Worm (Caenorhabditis elegans) whole organism, mixed stage, embryonic: Measurements from ENCODE around the gene bath-15.

Experiments
- M03D4.4 ChIP-seq: sonication (generic microtip); optimal IDR thresholded peaks from 2 replicates; lab custom pipeline; 2017; ENCODE audit warnings: mild to moderate bottlenecking, missing genetic modification characterization, missing compliant biosample characterization
- bed-3 ChIP-seq: fragments of 200-800 bp; sonication (Bioruptor generic); optimal IDR thresholded peaks from 3 replicates; lab custom pipeline; 2018; ENCODE audit warnings: mild to moderate bottlenecking, missing genetic modification characterization, moderate library complexity, missing compliant biosample characterization
- ceh-39 ChIP-seq: fragments of 150-350 bp; optimal IDR thresholded peaks from 2 replicates; lab custom pipeline; 2014; ENCODE audit warnings: missing biosample characterization, missing genetic modification characterization
- ceh-43 ChIP-seq: fragments of 200-800 bp; sonication (Bioruptor generic); optimal IDR thresholded peaks from 2 replicates; lab custom pipeline; 2018; ENCODE audit warnings: mild to moderate bottlenecking, missing genetic modification characterization, moderate library complexity, missing compliant biosample characterization
- ceh-83 ChIP-seq: fragments of 200-800 bp; sonication (Bioruptor generic); optimal IDR thresholded peaks from 2 replicates; lab custom pipeline; 2018; ENCODE audit warnings: mild to moderate bottlenecking, missing genetic modification characterization, missing compliant biosample characterization
- ces-1 ChIP-seq: fragments of 150-350 bp; optimal IDR thresholded peaks from 2 replicates; lab custom pipeline; 2014; ENCODE audit warnings: missing biosample characterization, missing genetic modification reagents, missing genetic modification characterization
- cnd-1 ChIP-seq: fragments of 200-800 bp; sonication (Bioruptor generic); optimal IDR thresholded peaks from 2 replicates; lab custom pipeline; 2018; ENCODE audit warnings: mild to moderate bottlenecking, missing genetic modification characterization, missing compliant biosample characterization
- drap-1 ChIP-seq: fragments of 200-800 bp; sonication (Bioruptor generic); optimal IDR thresholded peaks from 3 replicates; lab custom pipeline; 2018; ENCODE audit warnings: mild to moderate bottlenecking, missing genetic modification characterization, missing compliant biosample characterization
- elt-1 ChIP-seq: sonication (generic microtip); optimal IDR thresholded peaks from 2 replicates; lab custom pipeline; 2017; ENCODE audit warnings: missing genetic modification characterization, mild to moderate bottlenecking, missing compliant biosample characterization, antibody characterized with exemption, moderate library complexity, borderline replicate concordance; ENCODE audit not compliant: insufficient read depth
- elt-3 ChIP-seq: fragments of 150-350 bp; optimal IDR thresholded peaks from 2 replicates; lab custom pipeline; 2014; ENCODE audit warnings: missing biosample characterization, missing genetic modification characterization
- flh-1 ChIP-seq: fragments of 200-800 bp; sonication (Bioruptor generic); optimal IDR thresholded peaks from 2 replicates; lab custom pipeline; 2018; ENCODE audit warnings: mild to moderate bottlenecking, missing genetic modification characterization, moderate library complexity, missing compliant biosample characterization
- hlh-1 ChIP-seq: fragments of 150-350 bp; optimal IDR thresholded peaks from 2 replicates; lab custom pipeline; 2014; ENCODE audit warnings: missing biosample characterization, missing genetic modification reagents, missing genetic modification characterization
- lin-13 ChIP-seq: fragments of 150-350 bp; optimal IDR thresholded peaks from 2 replicates; lab custom pipeline; 2014; ENCODE audit warnings: missing biosample characterization, missing genetic modification characterization
- lin-32 ChIP-seq: fragments of 200-800 bp; sonication (Bioruptor generic); optimal IDR thresholded peaks from 2 replicates; lab custom pipeline; 2018; ENCODE audit warnings: mild to moderate bottlenecking, missing genetic modification characterization, missing compliant biosample characterization
- lsy-2 ChIP-seq: fragments of 150-350 bp; optimal IDR thresholded peaks from 2 replicates; lab custom pipeline; 2014; ENCODE audit warnings: missing biosample characterization, missing genetic modification characterization
- mab-5 ChIP-seq: fragments of 150-350 bp; optimal IDR thresholded peaks from 2 replicates; lab custom pipeline; 2014; ENCODE audit warnings: missing biosample characterization, missing genetic modification characterization
- mls-2 ChIP-seq: sonication (generic microtip); optimal IDR thresholded peaks from 2 replicates; lab custom pipeline; 2016; ENCODE audit warnings: mild to moderate bottlenecking, missing genetic modification characterization, moderate library complexity, missing compliant biosample characterization
- nhr-12 ChIP-seq: fragments of 150-350 bp; optimal IDR thresholded peaks from 2 replicates; lab custom pipeline; 2014; ENCODE audit warnings: missing biosample characterization, missing genetic modification characterization
- nhr-2 ChIP-seq: fragments of 150-350 bp; optimal IDR thresholded peaks from 2 replicates; lab custom pipeline; 2014; ENCODE audit warnings: missing biosample characterization, missing genetic modification characterization
- nhr-237 ChIP-seq: fragments of 150-350 bp; optimal IDR thresholded peaks from 2 replicates; lab custom pipeline; 2014; ENCODE audit warnings: missing biosample characterization, missing genetic modification characterization
- nhr-28 ChIP-seq: fragments of 150-350 bp; optimal IDR thresholded peaks from 2 replicates; lab custom pipeline; 2014; ENCODE audit warnings: missing biosample characterization, missing genetic modification characterization
- nhr-76 ChIP-seq: sonication (generic microtip); optimal IDR thresholded peaks from 2 replicates; lab custom pipeline; 2017; ENCODE audit warnings: missing biosample characterization, missing genetic modification characterization
- pha-4 ChIP-seq: fragments of 150-350 bp; optimal IDR thresholded peaks from 2 replicates; lab custom pipeline; 2018; ENCODE audit warnings: missing biosample characterization, missing genetic modification reagents, missing genetic modification characterization
- sem-2 ChIP-seq: fragments of 200-800 bp; sonication (Bioruptor generic); optimal IDR thresholded peaks from 2 replicates; lab custom pipeline; 2018; ENCODE audit warnings: mild to moderate bottlenecking, missing genetic modification characterization, missing compliant biosample characterization
- snpc-4 ChIP-seq: fragments of 150-350 bp; optimal IDR thresholded peaks from 2 replicates; lab custom pipeline; 2014; ENCODE audit warnings: missing biosample characterization, missing genetic modification characterization
- sptf-1 ChIP-seq: sonication (generic microtip); optimal IDR thresholded peaks from 2 replicates; lab custom pipeline; 2017; ENCODE audit warnings: mild to moderate bottlenecking, missing genetic modification characterization, moderate library complexity, missing compliant biosample characterization
- tbx-8 ChIP-seq: fragments of 200-800 bp; sonication (Bioruptor generic); optimal IDR thresholded peaks from 2 replicates; lab custom pipeline; 2018; ENCODE audit warnings: mild to moderate bottlenecking, missing genetic modification characterization, moderate library complexity, missing compliant biosample characterization
- unc-120 ChIP-seq: sonication (generic microtip); optimal IDR thresholded peaks from 2 replicates; lab custom pipeline; 2017; ENCODE audit warnings: missing genetic modification characterization, missing compliant biosample characterization; ENCODE audit not compliant: poor library complexity, severe bottlenecking
- unc-39 ChIP-seq: fragments of 150-350 bp; optimal IDR thresholded peaks from 2 replicates; lab custom pipeline; 2014; ENCODE audit warnings: missing biosample characterization, missing genetic modification characterization
- zip-8 ChIP-seq: fragments of 150-350 bp; optimal IDR thresholded peaks from 2 replicates; lab custom pipeline; 2014; ENCODE audit warnings: missing biosample characterization, missing genetic modification characterization
- ztf-11 ChIP-seq: fragments of 150-350 bp; optimal IDR thresholded peaks from 2 replicates; lab custom pipeline; 2014; ENCODE audit warnings: missing biosample characterization, missing genetic modification characterization

The bath-15 gene

ce11 chrIII:7758562-7758961 is 17.3 kb downstream of the bath-15 start, which contains the start of gene pcp-1:
TSS of gene pcp-1 (plus strand) at chrIII:7758903.
- TF ChIP-seq snpc-4, result no peak
- TF ChIP-seq flh-1 (GFP tag; lab: Kevin White, UChicago), result no peak
- no peak for TF ChIP-seq elt-3 (tag; lab: Kevin White, UChicago)
- TF ChIP-seq sem-2, result no peak
- TF ChIP-seq ceh-43 (GFP tag; lab: Kevin White, UChicago), result no peak
- no peak for TF ChIP-seq M03D4.4 (tag; lab: Kevin White, UChicago)
- no peak for TF ChIP-seq nhr-28 (tag; lab: Kevin White, UChicago)
- no peak for TF ChIP-seq tbx-8 (GFP tag; lab: Kevin White, UChicago)
- no peak for TF ChIP-seq ztf-11 (tag; lab: Kevin White, UChicago)
- no peak for TF ChIP-seq bed-3 (GFP tag; lab: Kevin White, UChicago)
- no peak for TF ChIP-seq ces-1 (GFP tag; lab: Kevin White, UChicago)
- no peak for TF ChIP-seq hlh-1 (tag; lab: Kevin White, UChicago)
- TF ChIP-seq unc-39 (tag; lab: Kevin White, UChicago), result no peak
- TF ChIP-seq sptf-1 (tag; lab: Kevin White, UChicago), result no peak
- TF ChIP-seq mls-2 (tag; lab: Kevin White, UChicago), result no peak
- no peak for TF ChIP-seq ceh-39
- no peak for TF ChIP-seq nhr-12 (tag; lab: Kevin White, UChicago)
- TF ChIP-seq cnd-1 (tag; lab: Kevin White, UChicago), result no peak
- no peak for TF ChIP-seq nhr-76 (tag; lab: Kevin White, UChicago)

- TF ChIP-seq ceh-39 (no peak), M03D4.4 (tag; lab: Kevin White, UChicago) (no peak), elt-1 (tag; lab: Kevin White, UChicago) (no peak), sem-2 (no peak), nhr-237 (no peak), drap-1 (GFP tag; lab: Kevin White, UChicago) (no peak), elt-3 (tag; lab: Kevin White, UChicago) (no peak)
These were observed 21.5 kb downstream of the bath-15 start, which contains the start of gene cdh-3 for ce11 chrIII:7754348-7754747. TSS of gene cdh-3 (minus strand) at chrIII:7754448.

ce11 chrIII:7743183-7743582 is 32.6 kb downstream of the bath-15 start:
- TF ChIP-seq nhr-2 (no peak), zip-8 (tag; lab: Kevin White, UChicago) (peak; percentile 96), ztf-11 (tag; lab: Kevin White, UChicago) (no peak)

ce11 chrIII:7737646-7738258 is 38.1 kb downstream of the bath-15 start:
- peak; percentile 18 for TF ChIP-seq ceh-83 (GFP tag; lab: Kevin White, UChicago)
- no peak for TF ChIP-seq nhr-237
- no peak for TF ChIP-seq sem-2
- TF ChIP-seq nhr-76 (tag; lab: Kevin White, UChicago), result no peak
- peak; percentile 33 for TF ChIP-seq ces-1 (GFP tag; lab: Kevin White, UChicago)
- no peak for TF ChIP-seq elt-1 (tag; lab: Kevin White, UChicago)
- TF ChIP-seq unc-120, result no peak
- TF ChIP-seq lin-13 (tag; lab: Kevin White, UChicago), result no peak
- no peak for TF ChIP-seq unc-39 (tag; lab: Kevin White, UChicago)
- TF ChIP-seq elt-3 (tag; lab: Kevin White, UChicago), result no peak
- TF ChIP-seq pha-4 (tag; lab: Kevin White, UChicago), result no peak
- TF ChIP-seq M03D4.4 (tag; lab: Kevin White, UChicago), result no peak
- no peak for TF ChIP-seq lsy-2 (tag; lab: Kevin White, UChicago)
- no peak for TF ChIP-seq drap-1 (GFP tag; lab: Kevin White, UChicago)
- no peak for TF ChIP-seq mab-5 (tag; lab: Kevin White, UChicago)
- TF ChIP-seq, all 35 proteins: peak for 2

ce11 chrIII:7736806-7737205 is 39.0 kb downstream of the bath-15 start:
- TF ChIP-seq mls-2 (tag; lab: Kevin White, UChicago) (no peak), lin-32 (GFP tag; lab: Kevin White, UChicago) (no peak), unc-120 (no peak), pha-4 (tag; lab: Kevin White, UChicago) (no peak), sptf-1 (tag; lab: Kevin White, UChicago) (no peak), lin-13 (tag; lab: Kevin White, UChicago) (no peak), mab-5 (tag; lab: Kevin White, UChicago) (no peak)
- TF ChIP-seq, all 35 proteins: peak for 0
